Fruit fly (Drosophila melanogaster): ENCODE measurements around the gene GMF.
A peak's percentile ranks its signal among the peaks of the same experiment; 100 is the strongest.

Gene GMF

dm6 chr2L:16315027-16315426, 12.3 kb upstream of the GMF start (continued):
- no peak for TF ChIP-seq CG9609 (GFP tag; optimal IDR thresholded peaks at IDR 0.05)
- TF ChIP-seq CG5953 (GFP tag; IDR thresholded peaks at IDR 0.05), result no peak
- TF ChIP-seq ab (GFP tag; optimal IDR thresholded peaks at IDR 0.05), result no peak
- TF ChIP-seq ac (GFP tag; optimal IDR thresholded peaks at IDR 0.05), result no peak
- no peak for TF ChIP-seq eve (GFP tag; optimal IDR thresholded peaks at IDR 0.05)
- no peak for TF ChIP-seq CG14667 (GFP tag; IDR thresholded peaks at IDR 0.05)
- no peak for TF ChIP-seq CG34422 (GFP tag; IDR thresholded peaks at IDR 0.05)
- no peak for TF ChIP-seq CG1832 (GFP tag; optimal IDR thresholded peaks at IDR 0.05)
- TF ChIP-seq PHDP (tag; optimal IDR thresholded peaks at IDR 0.05), result no peak
- TF ChIP-seq crp (GFP tag; optimal IDR thresholded peaks at IDR 0.05), result no peak
- no peak for TF ChIP-seq CG11093 (GFP tag; IDR thresholded peaks at IDR 0.05)
- no peak for TF ChIP-seq CG10431 (GFP tag; optimal IDR thresholded peaks at IDR 0.05)
- no peak for TF ChIP-seq esg (GFP tag; conservative IDR thresholded peaks at IDR 0.05)
- TF ChIP-seq CG7839 (tag; optimal IDR thresholded peaks at IDR 0.05), result no peak
- TF ChIP-seq CG32772 (GFP tag; IDR thresholded peaks at IDR 0.05), result no peak
- no peak for TF ChIP-seq CG7745 (tag; optimal IDR thresholded peaks at IDR 0.05)
- TF ChIP-seq Fer2 (tag; optimal IDR thresholded peaks at IDR 0.05), result no peak
- no peak for TF ChIP-seq CG6683 (GFP tag; optimal IDR thresholded peaks at IDR 0.05)
- no peak for TF ChIP-seq CG11456 (GFP tag; IDR thresholded peaks at IDR 0.05)
- no peak for TF ChIP-seq zen2 (GFP tag; IDR thresholded peaks at IDR 0.05; ENCODE audit: partially characterized antibody)
- no peak for TF ChIP-seq NfI (GFP tag; optimal IDR thresholded peaks at IDR 0.05)
- no peak for TF ChIP-seq CG18599 (GFP tag; optimal IDR thresholded peaks at IDR 0.05)
- peak; percentile 75 for TF ChIP-seq Med (GFP tag)
- no peak for TF ChIP-seq CG14441 (GFP tag; IDR thresholded peaks at IDR 0.05)
- TF ChIP-seq Dll (GFP tag; IDR thresholded peaks at IDR 0.05; ENCODE audit: partially characterized antibody), result no peak
- peak; percentile 31 for TF ChIP-seq schlank (tag; optimal IDR thresholded peaks at IDR 0.05)
- TF ChIP-seq Hmx (GFP tag; optimal IDR thresholded peaks at IDR 0.05), result no peak
- TF ChIP-seq sima (GFP tag; optimal IDR thresholded peaks at IDR 0.05), result no peak
- no peak for TF ChIP-seq CG18476 (GFP tag; optimal IDR thresholded peaks at IDR 0.05)
- TF ChIP-seq CG30020 (tag; optimal IDR thresholded peaks at IDR 0.05), result no peak
- TF ChIP-seq gro (GFP tag; optimal IDR thresholded peaks at IDR 0.05), result peak; percentile 50
- TF ChIP-seq ci (GFP tag; IDR thresholded peaks at IDR 0.05), result peak; percentile 48; the same call in 1 of the 3 replicates
- peak; percentile 6 for TF ChIP-seq Meics (GFP tag; optimal IDR thresholded peaks at IDR 0.05)
- TF ChIP-seq Awh (GFP tag; IDR thresholded peaks at IDR 0.05), result no peak
- no peak for TF ChIP-seq Blimp-1 (GFP tag; optimal IDR thresholded peaks at IDR 0.05)
- no peak for TF ChIP-seq toy (GFP tag; IDR thresholded peaks at IDR 0.05)
- no peak for TF ChIP-seq Trl (optimal IDR thresholded peaks at IDR 0.05)
- TF ChIP-seq Trl (GFP tag; optimal IDR thresholded peaks at IDR 0.05), result no peak
- no peak for TF ChIP-seq CG16863 (GFP tag; optimal IDR thresholded peaks at IDR 0.05)
- TF ChIP-seq gsb-n (tag; optimal IDR thresholded peaks at IDR 0.05), result no peak
- no peak for TF ChIP-seq CG7786 (GFP tag; optimal IDR thresholded peaks at IDR 0.05)
- peak; percentile 55 for TF ChIP-seq vvl (GFP tag; IDR thresholded peaks at IDR 0.05)
- no peak for TF ChIP-seq nmo (GFP tag; optimal IDR thresholded peaks at IDR 0.05)
- no peak for TF ChIP-seq psq (GFP tag; optimal IDR thresholded peaks at IDR 0.05)
- no peak for TF ChIP-seq CG6689 (GFP tag; IDR thresholded peaks at IDR 0.05)
- no peak for TF ChIP-seq CG33213 (GFP tag; optimal IDR thresholded peaks at IDR 0.05)
- TF ChIP-seq CG17912 (GFP tag; optimal IDR thresholded peaks at IDR 0.05), result no peak
- no peak for TF ChIP-seq cad (GFP tag; optimal IDR thresholded peaks at IDR 0.05)
- no peak for TF ChIP-seq CG8924 (tag; optimal IDR thresholded peaks at IDR 0.05)
- TF ChIP-seq Deaf1 (tag; optimal IDR thresholded peaks at IDR 0.05), result no peak
- TF ChIP-seq CG9437 (GFP tag; optimal IDR thresholded peaks at IDR 0.05), result no peak
- 0 out of 2 replicates have a peak, but pooled peaks have one; percentile 43 for TF ChIP-seq NFAT (GFP tag; IDR thresholded peaks at IDR 0.05)
- no peak for TF ChIP-seq CG4424 (GFP tag; optimal IDR thresholded peaks at IDR 0.05)

Measured in whole organism, embryonic.